Worm (Caenorhabditis elegans) whole organism, L2 larva: ENCODE results near the gene R08C7.8.

Experiments used
- C34F6.9 ChIP-seq: fragments of 150-350 bp; optimal IDR thresholded peaks from 2 replicates; lab custom pipeline; 2014; ENCODE audit warnings: missing biosample characterization, missing genetic modification characterization
- F13H6.1 ChIP-seq: sonication (generic microtip); optimal IDR thresholded peaks from 2 replicates; lab custom pipeline; 2016; ENCODE audit warnings: missing genetic modification characterization, missing compliant biosample characterization
- Y55F3AM.14 ChIP-seq: fragments of 200-800 bp; sonication (Bioruptor generic); optimal IDR thresholded peaks from 2 replicates; lab custom pipeline; 2018; ENCODE audit warnings: mild to moderate bottlenecking, missing genetic modification characterization, missing compliant biosample characterization
- alr-1 ChIP-seq: fragments of 150-350 bp; optimal IDR thresholded peaks from 2 replicates; lab custom pipeline; 2014; ENCODE audit warnings: missing biosample characterization, missing genetic modification characterization
- aly-2 ChIP-seq: fragments of 150-350 bp; optimal IDR thresholded peaks from 2 replicates; lab custom pipeline; 2014; ENCODE audit warnings: missing biosample characterization, missing genetic modification characterization
- ama-1 ChIP-seq: fragments of 150-350 bp; optimal IDR thresholded peaks from 2 replicates; lab custom pipeline; 2018; ENCODE audit warnings: inconsistent platforms
- blmp-1 ChIP-seq: sonication (generic microtip); optimal IDR thresholded peaks from 2 replicates; lab custom pipeline; 2017; ENCODE audit warnings: missing genetic modification characterization, mild to moderate bottlenecking, missing compliant biosample characterization, antibody characterized with exemption, moderate library complexity; ENCODE audit not compliant: insufficient read depth
- ceh-16 ChIP-seq: fragments of 150-350 bp; optimal IDR thresholded peaks from 2 replicates; lab custom pipeline; 2014; ENCODE audit warnings: missing biosample characterization, missing genetic modification characterization
- crh-2 ChIP-seq: sonication (generic microtip); optimal IDR thresholded peaks from 2 replicates; lab custom pipeline; 2017; ENCODE audit warnings: missing biosample characterization, missing genetic modification characterization
- dmd-4 ChIP-seq: sonication (generic microtip); optimal IDR thresholded peaks from 2 replicates; lab custom pipeline; 2017; ENCODE audit warnings: missing biosample characterization, missing genetic modification characterization
- egl-27 ChIP-seq: sonication (generic microtip); optimal IDR thresholded peaks from 3 replicates; lab custom pipeline; 2017; ENCODE audit warnings: missing biosample characterization, missing genetic modification reagents, missing genetic modification characterization
- elt-1 ChIP-seq: fragments of 150-350 bp; optimal IDR thresholded peaks from 2 replicates; lab custom pipeline; 2014; ENCODE audit warnings: missing biosample characterization, missing genetic modification characterization
- elt-3 ChIP-seq: sonication (generic microtip); optimal IDR thresholded peaks from 2 replicates; lab custom pipeline; 2017; ENCODE audit warnings: missing biosample characterization, missing genetic modification characterization
- fos-1 ChIP-seq: fragments of 150-350 bp; optimal IDR thresholded peaks from 2 replicates; lab custom pipeline; 2014; ENCODE audit warnings: missing biosample characterization, missing genetic modification characterization
- gmeb-1 ChIP-seq: fragments of 150-350 bp; optimal IDR thresholded peaks from 2 replicates; lab custom pipeline; 2014; ENCODE audit warnings: missing biosample characterization, missing genetic modification characterization
- lin-11 ChIP-seq: fragments of 150-350 bp; sonication (generic microtip); optimal IDR thresholded peaks from 2 replicates; lab custom pipeline; 2014; ENCODE audit warnings: missing biosample characterization, missing genetic modification characterization, inconsistent platforms, mixed read lengths
- lin-13 ChIP-seq: fragments of 150-350 bp; optimal IDR thresholded peaks from 2 replicates; lab custom pipeline; 2014; ENCODE audit warnings: missing biosample characterization, missing genetic modification reagents, missing genetic modification characterization
- lin-39 ChIP-seq: fragments of 150-350 bp; optimal IDR thresholded peaks from 2 replicates; lab custom pipeline; 2014; ENCODE audit warnings: missing biosample characterization, missing genetic modification reagents, missing genetic modification characterization
- lsy-2 ChIP-seq, 2 experiments: fragments of 150-350 bp in 1 of 2; sonication (generic microtip) in 1 of 2; optimal IDR thresholded peaks; 2 replicates each; lab custom pipeline; 2014 to 2017; ENCODE audit warnings: missing biosample characterization in 2 of 2, missing genetic modification characterization in 2 of 2
- mbf-1 ChIP-seq: sonication (generic microtip); optimal IDR thresholded peaks from 2 replicates; lab custom pipeline; 2017; ENCODE audit warnings: missing biosample characterization, missing genetic modification characterization
- mdl-1 ChIP-seq, 2 experiments: fragments of 150-350 bp in 1 of 2; sonication (generic microtip) in 1 of 2; optimal IDR thresholded peaks; 2 replicates each; lab custom pipeline; 2017; ENCODE audit warnings: missing biosample characterization in 2 of 2, missing genetic modification characterization in 2 of 2
- nhr-11 ChIP-seq: fragments of 150-350 bp; optimal IDR thresholded peaks from 2 replicates; lab custom pipeline; 2014; ENCODE audit warnings: missing biosample characterization, missing genetic modification characterization
- nhr-21 ChIP-seq: fragments of 150-350 bp; optimal IDR thresholded peaks from 2 replicates; lab custom pipeline; 2014; ENCODE audit warnings: missing biosample characterization, missing genetic modification characterization
- nhr-23 ChIP-seq: fragments of 150-350 bp; optimal IDR thresholded peaks from 2 replicates; lab custom pipeline; 2014; ENCODE audit warnings: missing biosample characterization, missing genetic modification reagents, missing genetic modification characterization
- nhr-237 ChIP-seq: fragments of 150-350 bp; optimal IDR thresholded peaks from 2 replicates; lab custom pipeline; 2014; ENCODE audit warnings: missing biosample characterization, missing genetic modification characterization
- nhr-25 ChIP-seq: fragments of 150-350 bp; sonication (generic microtip); optimal IDR thresholded peaks from 3 replicates; lab custom pipeline; 2014; ENCODE audit warnings: missing biosample characterization, missing genetic modification characterization
- nhr-6 ChIP-seq: fragments of 150-350 bp; optimal IDR thresholded peaks from 2 replicates; lab custom pipeline; 2014; ENCODE audit warnings: missing biosample characterization, missing genetic modification characterization
- nhr-77 ChIP-seq: fragments of 150-350 bp; optimal IDR thresholded peaks from 2 replicates; lab custom pipeline; 2014; ENCODE audit warnings: missing biosample characterization, missing genetic modification characterization
- peb-1 ChIP-seq: fragments of 150-350 bp; optimal IDR thresholded peaks from 2 replicates; lab custom pipeline; 2014; ENCODE audit warnings: missing biosample characterization, missing genetic modification characterization
- skn-1 ChIP-seq: sonication (generic microtip); optimal IDR thresholded peaks from 2 replicates; lab custom pipeline; 2017; ENCODE audit warnings: missing biosample characterization, missing genetic modification characterization
- sma-3 ChIP-seq: sonication (generic microtip); optimal IDR thresholded peaks from 2 replicates; lab custom pipeline; 2016; ENCODE audit warnings: missing genetic modification reagents, missing genetic modification characterization, missing compliant biosample characterization
- sma-9 ChIP-seq, 2 experiments: fragments of 150-350 bp in 1 of 2; sonication (generic microtip) in 1 of 2; optimal IDR thresholded peaks; 2 replicates each; lab custom pipeline; 2014 to 2016; ENCODE audit warnings: missing genetic modification characterization in 2 of 2, mild to moderate bottlenecking in 1 of 2, missing biosample characterization in 1 of 2, missing compliant biosample characterization in 1 of 2, missing genetic modification reagents in 1 of 2, moderate library complexity in 1 of 2
- unc-39 ChIP-seq: fragments of 150-350 bp; optimal IDR thresholded peaks from 2 replicates; lab custom pipeline; 2014; ENCODE audit warnings: missing biosample characterization, missing genetic modification characterization
- unc-55 ChIP-seq: fragments of 150-350 bp; sonication (generic microtip); optimal IDR thresholded peaks from 3 replicates; lab custom pipeline; 2014; ENCODE audit warnings: missing biosample characterization, missing genetic modification reagents, missing genetic modification characterization
- unc-62 ChIP-seq: fragments of 150-350 bp; optimal IDR thresholded peaks from 2 replicates; lab custom pipeline; 2014; ENCODE audit warnings: missing biosample characterization, missing genetic modification reagents, missing genetic modification characterization
- zag-1 ChIP-seq: fragments of 150-350 bp; optimal IDR thresholded peaks from 2 replicates; lab custom pipeline; 2014; ENCODE audit warnings: missing biosample characterization, missing genetic modification characterization
- ztf-1 ChIP-seq: fragments of 200-800 bp; sonication (Bioruptor generic); conservative IDR thresholded peaks from 2 replicates; pipeline ENCODE4 v1.3.6; 2022; ENCODE audit warnings: missing genetic modification characterization, missing compliant biosample characterization
- ztf-11 ChIP-seq: sonication (generic microtip); optimal IDR thresholded peaks from 2 replicates; lab custom pipeline; 2017; ENCODE audit warnings: missing biosample characterization, missing genetic modification characterization

The R08C7.8 gene

DNA sequence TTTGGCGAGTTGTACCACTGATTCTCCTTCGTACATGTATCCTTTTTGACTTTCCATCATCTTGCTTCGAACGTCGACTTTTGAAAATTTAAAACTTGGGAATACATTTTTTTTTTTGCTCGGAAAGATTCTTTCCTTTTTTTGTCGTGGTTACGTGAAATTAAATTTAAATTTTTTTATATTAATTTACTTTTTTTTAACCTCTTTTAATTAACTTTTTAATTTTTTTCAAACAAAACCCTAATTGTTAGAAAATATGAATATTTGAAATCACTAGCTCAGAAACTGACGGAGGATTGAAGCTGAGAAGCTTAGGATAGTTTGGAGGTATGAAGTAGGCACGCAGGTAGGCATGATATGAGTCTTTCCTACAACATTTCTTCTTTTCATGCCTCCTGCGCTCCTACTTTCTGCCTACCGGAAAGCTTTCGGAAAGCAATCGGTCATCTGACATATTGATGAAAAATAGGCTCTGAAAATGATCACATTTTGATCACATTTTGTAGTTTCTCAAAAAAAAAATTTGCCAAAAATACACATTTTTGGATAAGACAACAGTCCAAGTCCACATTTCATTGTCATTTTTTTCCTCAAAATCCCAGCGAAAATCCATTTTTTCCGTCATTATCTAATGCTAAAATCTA lies at the start of gene R08C7.8, which contains the start of gene R08C7.4:
Gene R08C7.8 (minus strand): TSS at position 101 of the 644 bp plus-strand sequence.
Gene R08C7.4 (plus strand): TSS at position 594 of the 644 bp plus-strand sequence.
- TF ChIP-seq ceh-16 (tag; lab: Kevin White, UChicago), result no peak
- no peak for TF ChIP-seq gmeb-1 (tag; lab: Kevin White, UChicago)
- no peak for TF ChIP-seq nhr-25 (tag; lab: Kevin White, UChicago)
- TF ChIP-seq nhr-23 (tag; lab: Kevin White, UChicago), result no peak
- no peak for TF ChIP-seq ama-1 (lab: Kevin White, UChicago)
- TF ChIP-seq mdl-1 (tag; optimal IDR thresholded peaks at IDR 0.05; lab: Kevin White, UChicago), result no peak
- TF ChIP-seq elt-3 (tag; lab: Kevin White, UChicago), result no peak
- TF ChIP-seq unc-55 (GFP tag; lab: Kevin White, UChicago), result no peak
- no peak for TF ChIP-seq unc-62 (GFP tag; lab: Kevin White, UChicago)

ce11 chrIV:4482531-4482930 lies 48.2 kb upstream of the R08C7.8 start, which contains the start of gene M01H9.4:
Gene M01H9.4, minus strand, starts transcription at chrIV:4482909.
- TF ChIP-seq dmd-4 (tag; lab: Kevin White, UChicago), result no peak
- no peak for TF ChIP-seq Y55F3AM.14 (GFP tag; lab: Kevin White, UChicago)
- peak; percentile 99 for TF ChIP-seq fos-1
- TF ChIP-seq sma-9 (GFP tag; optimal IDR thresholded peaks at IDR 0.05; lab: Kevin White, UChicago), result peak; percentile 49
- TF ChIP-seq sma-9 (tag; optimal IDR thresholded peaks at IDR 0.05; lab: Kevin White, UChicago), result no peak

DNA sequence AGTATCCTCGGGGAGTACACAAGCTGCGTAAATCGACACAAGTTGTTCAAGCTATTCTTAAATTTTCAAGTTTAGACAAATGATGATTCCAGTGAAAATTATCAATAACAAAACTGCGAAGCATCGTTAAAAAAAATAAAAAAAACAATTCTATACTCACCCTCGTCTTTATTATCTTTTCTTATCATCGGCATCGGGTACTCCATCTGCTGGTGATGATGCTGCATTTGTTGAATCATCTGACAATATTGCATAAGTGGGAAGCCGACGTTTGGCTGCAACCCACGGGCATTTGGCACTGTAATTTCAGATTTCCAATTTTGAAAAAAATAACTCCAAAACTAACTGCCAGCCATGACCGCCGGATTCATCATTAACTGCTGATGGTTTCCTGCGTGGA lies 47.0 kb upstream of the R08C7.8 start:
- TF ChIP-seq fos-1 (peak; percentile 59), elt-1 (tag; lab: Kevin White, UChicago) (no peak)

DNA sequence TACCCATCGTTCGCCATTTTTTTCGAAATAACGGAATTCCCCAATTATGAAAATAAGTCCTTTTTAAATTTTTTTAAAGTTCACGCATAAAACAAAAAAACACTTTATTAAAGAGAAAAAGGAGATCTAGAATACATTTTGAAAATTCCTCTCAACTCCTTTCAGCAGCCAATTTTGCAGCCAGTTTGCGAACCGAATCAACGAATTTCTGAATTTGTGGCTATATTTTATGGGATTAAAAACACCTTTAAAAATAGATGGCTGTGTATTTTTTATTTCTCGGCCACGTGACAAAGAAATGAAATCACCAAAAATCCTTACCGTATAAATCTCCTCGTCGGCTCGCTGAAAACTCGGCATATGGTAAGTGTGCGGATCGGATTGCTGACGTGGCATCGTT lies 45.7 kb upstream of the R08C7.8 start, which contains the start of gene M01H9.10:
Gene M01H9.10 (minus strand): TSS at position 101 of the 400 bp plus-strand sequence.
- TF ChIP-seq blmp-1 (tag; lab: Kevin White, UChicago), result no peak
- no peak for TF ChIP-seq unc-39 (tag; lab: Kevin White, UChicago)

ce11 chrIV:4478612-4479011 lies 44.3 kb upstream of the R08C7.8 start:
- TF ChIP-seq dmd-4 (tag; lab: Kevin White, UChicago) (no peak), skn-1 (no peak), sma-9 (GFP tag; optimal IDR thresholded peaks at IDR 0.05; lab: Kevin White, UChicago) (peak; percentile 64), sma-9 (tag; optimal IDR thresholded peaks at IDR 0.05; lab: Kevin White, UChicago) (no peak)

DNA sequence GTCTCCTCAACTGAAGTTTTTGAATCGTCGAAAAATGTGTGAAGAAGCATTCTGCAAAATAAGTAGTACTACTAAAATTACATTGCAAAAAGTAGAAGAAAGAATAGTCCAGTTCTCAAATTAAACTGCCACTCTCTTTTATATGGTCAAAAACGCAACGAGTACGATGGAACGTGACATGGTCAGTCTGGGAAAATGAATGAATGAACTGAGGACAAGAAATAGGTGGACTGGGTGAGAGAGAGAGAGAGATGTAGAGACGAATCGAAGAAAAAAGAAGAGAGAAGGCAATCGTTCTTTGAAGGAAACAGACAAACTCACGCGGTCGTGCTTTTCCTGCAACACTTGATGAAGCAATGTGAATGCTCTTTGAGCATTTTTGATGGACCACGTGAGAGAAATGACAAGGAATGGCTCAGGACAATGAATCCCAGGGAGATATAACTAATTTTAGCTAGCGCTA lies 42.7 kb upstream of the R08C7.8 start, which contains the start of gene M01H9.3:
Gene M01H9.3 (minus strand): TSS at position 51 of the 463 bp plus-strand sequence.
- no peak for TF ChIP-seq nhr-23 (tag; lab: Kevin White, UChicago)
- no peak for TF ChIP-seq dmd-4 (tag; lab: Kevin White, UChicago)
- peak; percentile 80 for TF ChIP-seq nhr-6 (tag; lab: Kevin White, UChicago)
- no peak for TF ChIP-seq ztf-11
- no peak for TF ChIP-seq nhr-237 (tag; lab: Kevin White, UChicago)
- no peak for TF ChIP-seq ztf-1 (GFP tag; lab: Robert Waterston, UW)
- TF ChIP-seq elt-3 (tag; lab: Kevin White, UChicago), result no peak
- TF ChIP-seq unc-39 (tag; lab: Kevin White, UChicago), result no peak
- TF ChIP-seq nhr-11 (tag; lab: Kevin White, UChicago), result no peak
- TF ChIP-seq nhr-21, result peak; percentile 20
- no peak for TF ChIP-seq ceh-16 (tag; lab: Kevin White, UChicago)
- TF ChIP-seq unc-55 (GFP tag; lab: Kevin White, UChicago), result peak; percentile 57
- TF ChIP-seq sma-3 (GFP tag; lab: Kevin White, UChicago), result peak; percentile 39
- TF ChIP-seq F13H6.1, result peak; percentile 81
- no peak for TF ChIP-seq elt-1 (tag; lab: Kevin White, UChicago)
- peak; percentile 91 for TF ChIP-seq ama-1 (lab: Kevin White, UChicago)
- peak; percentile 90 for TF ChIP-seq sma-9 (GFP tag; optimal IDR thresholded peaks at IDR 0.05; lab: Kevin White, UChicago)
- no peak for TF ChIP-seq sma-9 (tag; optimal IDR thresholded peaks at IDR 0.05; lab: Kevin White, UChicago)
- TF ChIP-seq gmeb-1 (tag; lab: Kevin White, UChicago), result peak; percentile 24
- peak; percentile 79 for TF ChIP-seq crh-2 (tag; lab: Kevin White, UChicago)
- no peak for TF ChIP-seq egl-27 (tag; lab: Kevin White, UChicago)
- no peak for TF ChIP-seq nhr-77 (tag; lab: Kevin White, UChicago)
- no peak for TF ChIP-seq peb-1
- peak; percentile 1 for TF ChIP-seq zag-1
- no peak for TF ChIP-seq mbf-1 (tag; lab: Kevin White, UChicago)
- TF ChIP-seq lin-39 (tag; lab: Kevin White, UChicago), result no peak
- peak; percentile 60 for TF ChIP-seq nhr-25 (tag; lab: Kevin White, UChicago)
- peak in 1 of 2 experiments; percentile 76 for TF ChIP-seq lsy-2 (tag; optimal IDR thresholded peaks at IDR 0.05; lab: Kevin White, UChicago)
- no peak for TF ChIP-seq lin-11
- no peak for TF ChIP-seq unc-62 (GFP tag; lab: Kevin White, UChicago)
- TF ChIP-seq lin-13 (GFP tag; lab: Kevin White, UChicago), result no peak
- no peak for TF ChIP-seq alr-1 (tag; lab: Kevin White, UChicago)
- TF ChIP-seq Y55F3AM.14 (GFP tag; lab: Kevin White, UChicago), result no peak
- TF ChIP-seq fos-1, result peak; percentile 55
- no peak for TF ChIP-seq aly-2 (tag; lab: Kevin White, UChicago)
- peak; percentile 82 for TF ChIP-seq C34F6.9 (tag; lab: Kevin White, UChicago)
